Fruit fly (Drosophila melanogaster) whole organism, prepupa: Measurements from ENCODE around the gene beag.
A peak's percentile ranks its signal among the peaks of the same experiment; 100 is the strongest.

Source experiments
- CG10631 ChIP-seq: fragments of 200-800 bp; sonication (Bioruptor generic); optimal IDR thresholded peaks from 2 replicates; lab custom pipeline; 2016; ENCODE audit warnings: missing biosample characterization, missing genetic modification characterization
- CG10669 ChIP-seq: fragments of 200-800 bp; sonication (Bioruptor generic); optimal IDR thresholded peaks from 3 replicates; lab custom pipeline; 2018; ENCODE audit warnings: missing biosample characterization, mild to moderate bottlenecking, missing genetic modification characterization, moderate library complexity
- CG11294 ChIP-seq: fragments of 200-800 bp; sonication (Bioruptor generic); IDR thresholded peaks from 2 replicates; pipeline ENCODE4 v1.3.6; 2022; ENCODE audit warnings: missing biosample characterization, missing genetic modification characterization
- CG11762 ChIP-seq: fragments of 200-800 bp; sonication (Bioruptor generic); optimal IDR thresholded peaks from 3 replicates; lab custom pipeline; 2016; ENCODE audit warnings: missing biosample characterization, missing genetic modification characterization; ENCODE audit not compliant: insufficient read depth
- CG11902 ChIP-seq: fragments of 200-800 bp; sonication (Bioruptor generic); optimal IDR thresholded peaks from 3 replicates; lab custom pipeline; 2016; ENCODE audit warnings: missing biosample characterization, missing genetic modification characterization
- CG1621 ChIP-seq: fragments of 200-800 bp; sonication (Bioruptor generic); optimal IDR thresholded peaks from 3 replicates; lab custom pipeline; 2018; ENCODE audit warnings: missing biosample characterization, mild to moderate bottlenecking, missing genetic modification characterization
- CG16779 ChIP-seq: fragments of 200-800 bp; sonication (Bioruptor generic); optimal IDR thresholded peaks from 3 replicates; lab custom pipeline; 2017; ENCODE audit warnings: missing biosample characterization, mild to moderate bottlenecking, missing genetic modification characterization
- CG3032 ChIP-seq: fragments of 200-800 bp; optimal IDR thresholded peaks from 2 replicates; lab custom pipeline; 2019; ENCODE audit warnings: missing biosample characterization, mild to moderate bottlenecking, missing genetic modification characterization, moderate library complexity
- CG32006 ChIP-seq: fragments of 200-800 bp; sonication (Bioruptor generic); optimal IDR thresholded peaks from 3 replicates; lab custom pipeline; 2017; ENCODE audit warnings: missing biosample characterization, mild to moderate bottlenecking, missing genetic modification characterization
- CG4318 ChIP-seq: fragments of 200-800 bp; sonication (Bioruptor generic); optimal IDR thresholded peaks from 3 replicates; lab custom pipeline; 2017; ENCODE audit warnings: missing biosample characterization, mild to moderate bottlenecking, missing genetic modification characterization
- CG6163 ChIP-seq: fragments of 200-800 bp; sonication (Bioruptor generic); IDR thresholded peaks from 3 replicates; pipeline ENCODE4 v1.3.6; 2022; ENCODE audit warnings: missing biosample characterization, missing genetic modification characterization
- CG6276 ChIP-seq: fragments of 200-800 bp; sonication (Bioruptor generic); optimal IDR thresholded peaks from 2 replicates; lab custom pipeline; 2017; ENCODE audit warnings: missing biosample characterization, mild to moderate bottlenecking, missing genetic modification characterization
- CG6792 ChIP-seq: fragments of 200-800 bp; sonication (Bioruptor generic); optimal IDR thresholded peaks from 3 replicates; lab custom pipeline; 2016; ENCODE audit warnings: missing biosample characterization, missing genetic modification characterization
- CG6808 ChIP-seq: fragments of 200-800 bp; sonication (Bioruptor generic); optimal IDR thresholded peaks from 3 replicates; lab custom pipeline; 2017; ENCODE audit warnings: missing biosample characterization, missing genetic modification characterization, mild to moderate bottlenecking, moderate library complexity, missing genetic modification reagents
- CG6854 ChIP-seq: fragments of 200-800 bp; sonication (Bioruptor generic); optimal IDR thresholded peaks from 2 replicates; lab custom pipeline; 2017; ENCODE audit warnings: missing biosample characterization, mild to moderate bottlenecking, missing genetic modification characterization
- CG7368 ChIP-seq: fragments of 200-800 bp; sonication (Bioruptor generic); optimal IDR thresholded peaks from 3 replicates; lab custom pipeline; 2016; ENCODE audit warnings: missing biosample characterization, missing genetic modification characterization
- CG8119 ChIP-seq: fragments of 200-800 bp; sonication (Bioruptor generic); IDR thresholded peaks from 3 replicates; pipeline ENCODE4 v1.3.6; 2022; ENCODE audit warnings: missing biosample characterization, missing genetic modification characterization
- CG8319 ChIP-seq: fragments of 200-800 bp; sonication (Bioruptor generic); optimal IDR thresholded peaks from 3 replicates; lab custom pipeline; 2016; ENCODE audit warnings: missing biosample characterization, missing genetic modification characterization
- CG8632 ChIP-seq: fragments of 200-800 bp; sonication (Bioruptor generic); optimal IDR thresholded peaks from 3 replicates; lab custom pipeline; 2016; ENCODE audit warnings: missing biosample characterization, missing genetic modification characterization
- CG9139 ChIP-seq: fragments of 200-800 bp; sonication (Bioruptor generic); optimal IDR thresholded peaks from 3 replicates; lab custom pipeline; 2017; ENCODE audit warnings: missing biosample characterization, mild to moderate bottlenecking, missing genetic modification characterization
- Eip75B ChIP-seq: fragments of 200-800 bp; sonication (Bioruptor generic); optimal IDR thresholded peaks from 3 replicates; lab custom pipeline; 2016; ENCODE audit warnings: missing biosample characterization, missing genetic modification characterization
- Eip78C ChIP-seq: fragments of 200-800 bp; sonication (Bioruptor generic); peaks from one replicate; lab custom pipeline; 2016; ENCODE audit warnings: missing biosample characterization, missing genetic modification characterization
- Eip93F ChIP-seq: fragments of 200-800 bp; sonication (Bioruptor generic); optimal IDR thresholded peaks from 2 replicates; lab custom pipeline; 2016; ENCODE audit warnings: missing biosample characterization, mild to moderate bottlenecking, missing genetic modification characterization
- Ets21C ChIP-seq: fragments of 200-800 bp; sonication (Bioruptor generic); optimal IDR thresholded peaks from 3 replicates; lab custom pipeline; 2016; ENCODE audit warnings: missing biosample characterization, missing genetic modification characterization
- Ets96B ChIP-seq: fragments of 200-800 bp; optimal IDR thresholded peaks from 2 replicates; lab custom pipeline; 2019; ENCODE audit warnings: missing biosample characterization, mild to moderate bottlenecking, missing genetic modification characterization, moderate library complexity
- Gug ChIP-seq: fragments of 200-800 bp; sonication (Bioruptor generic); IDR thresholded peaks from 2 replicates; pipeline ENCODE4 v1.3.6; 2022; ENCODE audit warnings: missing biosample characterization, missing genetic modification characterization
- Hr38 ChIP-seq: sonication (Bioruptor generic); optimal IDR thresholded peaks from 2 replicates; lab custom pipeline; 2016; ENCODE audit warnings: missing biosample characterization, missing genetic modification characterization
- Hr39 ChIP-seq: fragments of 200-800 bp; sonication (Bioruptor generic); optimal IDR thresholded peaks from 2 replicates; lab custom pipeline; 2016; ENCODE audit warnings: missing biosample characterization, missing genetic modification characterization
- Hr4 ChIP-seq: fragments of 200-800 bp; sonication (Bioruptor generic); optimal IDR thresholded peaks from 3 replicates; lab custom pipeline; 2016; ENCODE audit warnings: missing biosample characterization, missing genetic modification characterization
- Met ChIP-seq: fragments of 200-800 bp; sonication (Bioruptor generic); optimal IDR thresholded peaks from 3 replicates; lab custom pipeline; 2016; ENCODE audit warnings: missing biosample characterization, missing genetic modification characterization
- Sox14 ChIP-seq: fragments of 200-800 bp; sonication (Bioruptor generic); optimal IDR thresholded peaks from 3 replicates; lab custom pipeline; 2016; ENCODE audit warnings: missing biosample characterization, missing genetic modification characterization
- Sox15 ChIP-seq: fragments of 200-800 bp; sonication (Bioruptor generic); optimal IDR thresholded peaks from 3 replicates; lab custom pipeline; 2016; ENCODE audit warnings: missing biosample characterization, missing genetic modification characterization
- acj6 ChIP-seq: fragments of 200-800 bp; sonication (Bioruptor generic); optimal IDR thresholded peaks from 3 replicates; lab custom pipeline; 2016; ENCODE audit warnings: missing biosample characterization, missing genetic modification characterization
- cyc ChIP-seq: fragments of 200-800 bp; sonication (Bioruptor generic); optimal IDR thresholded peaks from 3 replicates; lab custom pipeline; 2016; ENCODE audit warnings: missing biosample characterization, missing genetic modification characterization
- dac ChIP-seq: fragments of 200-800 bp; sonication (Bioruptor generic); optimal IDR thresholded peaks from 2 replicates; lab custom pipeline; 2017; ENCODE audit warnings: missing biosample characterization, mild to moderate bottlenecking, missing genetic modification characterization
- dsx ChIP-seq: fragments of 200-800 bp; optimal IDR thresholded peaks from 3 replicates; lab custom pipeline; 2019; ENCODE audit warnings: missing biosample characterization, mild to moderate bottlenecking, missing genetic modification characterization, moderate library complexity; ENCODE audit not compliant: poor library complexity, severe bottlenecking
- eg ChIP-seq: fragments of 200-800 bp; sonication (Bioruptor generic); IDR thresholded peaks from 3 replicates; pipeline ENCODE4 v1.3.6; 2022; ENCODE audit warnings: missing biosample characterization, missing genetic modification characterization
- esn ChIP-seq: fragments of 200-800 bp; sonication (Bioruptor generic); optimal IDR thresholded peaks from 2 replicates; lab custom pipeline; 2016; ENCODE audit warnings: missing biosample characterization, mild to moderate bottlenecking, missing genetic modification characterization, moderate library complexity
- fd59A ChIP-seq: fragments of 200-800 bp; sonication (Bioruptor generic); optimal IDR thresholded peaks from 2 replicates; lab custom pipeline; 2017; ENCODE audit warnings: missing biosample characterization, mild to moderate bottlenecking, missing genetic modification characterization, missing genetic modification reagents
- fd85E ChIP-seq: fragments of 200-800 bp; sonication (Bioruptor generic); optimal IDR thresholded peaks from 3 replicates; lab custom pipeline; 2016; ENCODE audit warnings: missing biosample characterization, missing genetic modification characterization
- lz ChIP-seq: fragments of 200-800 bp; sonication (Bioruptor generic); optimal IDR thresholded peaks from 3 replicates; lab custom pipeline; 2016; ENCODE audit warnings: missing biosample characterization, missing genetic modification characterization
- pdm3 ChIP-seq: fragments of 200-800 bp; sonication (Bioruptor generic); optimal IDR thresholded peaks from 3 replicates; lab custom pipeline; 2016; ENCODE audit warnings: missing biosample characterization, missing genetic modification characterization
- salr ChIP-seq, 2 experiments: fragments of 200-800 bp; sonication (Bioruptor generic); optimal IDR thresholded peaks; 3 replicates each; lab custom pipeline; 2016 to 2018; ENCODE audit warnings: missing biosample characterization in 2 of 2, missing genetic modification characterization in 2 of 2, mild to moderate bottlenecking in 1 of 2
- ss ChIP-seq, 2 experiments: fragments of 200-800 bp; sonication (Bioruptor generic); optimal IDR thresholded peaks; 2 replicates in 1 of 2; 3 replicates in 1 of 2; lab custom pipeline; 2017 to 2018; ENCODE audit warnings: mild to moderate bottlenecking in 2 of 2, missing biosample characterization in 2 of 2, missing genetic modification characterization in 2 of 2, moderate library complexity in 1 of 2
- svp ChIP-seq: fragments of 200-800 bp; sonication (Bioruptor generic); peaks from one replicate; lab custom pipeline; 2016; ENCODE audit warnings: missing biosample characterization, missing genetic modification characterization

The beag gene

dm6 chr3R:9054442-9055118 lies 10.3 kb downstream of the beag start (continued):
- no peak for TF ChIP-seq CG7368 (GFP tag; lab: Kevin White, UChicago)
- TF ChIP-seq CG8319 (GFP tag; lab: Kevin White, UChicago), result no peak
- no peak for TF ChIP-seq CG6163 (GFP tag; lab: Robert Waterston, UW)
- no peak for TF ChIP-seq Gug
- peak in 1 of 2 experiments; percentile 24 for TF ChIP-seq ss (GFP tag; optimal IDR thresholded peaks at IDR 0.05; lab: Kevin White, UChicago)
- TF ChIP-seq salr (GFP tag; optimal IDR thresholded peaks at IDR 0.05; lab: Kevin White, UChicago), result peak in 1 of 2 experiments; percentile 46
- TF ChIP-seq esn (GFP tag; lab: Kevin White, UChicago), result no peak
- TF ChIP-seq CG6854, result no peak
- peak; percentile 48 for TF ChIP-seq Hr4 (GFP tag; lab: Kevin White, UChicago)
- TF ChIP-seq CG3032 (tag; lab: Kevin White, UChicago), result peak; percentile 32
- TF ChIP-seq cyc (GFP tag; lab: Kevin White, UChicago), result peak; percentile 3
- TF ChIP-seq CG8119 (GFP tag; lab: Robert Waterston, UW), result no peak
- no peak for TF ChIP-seq Eip75B (GFP tag; lab: Kevin White, UChicago)
- peak; percentile 94 for TF ChIP-seq Eip78C
- TF ChIP-seq CG16779, result no peak
- peak; percentile 47 for TF ChIP-seq CG6276 (GFP tag; lab: Kevin White, UChicago)
- TF ChIP-seq CG11902, result no peak
- peak; percentile 50 for TF ChIP-seq dsx (GFP tag; lab: Kevin White, UChicago)
- TF ChIP-seq Eip93F (GFP tag; lab: Kevin White, UChicago), result peak; percentile 35
- TF ChIP-seq eg (GFP tag; lab: Robert Waterston, UW), result no peak
- no peak for TF ChIP-seq Hr38 (GFP tag; lab: Kevin White, UChicago)
- TF ChIP-seq CG10669 (GFP tag; lab: Kevin White, UChicago), result peak; percentile 25
- TF ChIP-seq fd59A, result no peak
- peak; percentile 2 for TF ChIP-seq CG8632 (GFP tag; lab: Kevin White, UChicago)
- TF ChIP-seq CG6808 (GFP tag; lab: Kevin White, UChicago), result peak; percentile 20
- TF ChIP-seq CG10631, result peak; percentile 57
- TF ChIP-seq CG1621 (tag; lab: Kevin White, UChicago), result no peak
- no peak for TF ChIP-seq lz
- TF ChIP-seq CG6792 (GFP tag; lab: Kevin White, UChicago), result no peak
- no peak for TF ChIP-seq fd85E (GFP tag; lab: Kevin White, UChicago)

DNA sequence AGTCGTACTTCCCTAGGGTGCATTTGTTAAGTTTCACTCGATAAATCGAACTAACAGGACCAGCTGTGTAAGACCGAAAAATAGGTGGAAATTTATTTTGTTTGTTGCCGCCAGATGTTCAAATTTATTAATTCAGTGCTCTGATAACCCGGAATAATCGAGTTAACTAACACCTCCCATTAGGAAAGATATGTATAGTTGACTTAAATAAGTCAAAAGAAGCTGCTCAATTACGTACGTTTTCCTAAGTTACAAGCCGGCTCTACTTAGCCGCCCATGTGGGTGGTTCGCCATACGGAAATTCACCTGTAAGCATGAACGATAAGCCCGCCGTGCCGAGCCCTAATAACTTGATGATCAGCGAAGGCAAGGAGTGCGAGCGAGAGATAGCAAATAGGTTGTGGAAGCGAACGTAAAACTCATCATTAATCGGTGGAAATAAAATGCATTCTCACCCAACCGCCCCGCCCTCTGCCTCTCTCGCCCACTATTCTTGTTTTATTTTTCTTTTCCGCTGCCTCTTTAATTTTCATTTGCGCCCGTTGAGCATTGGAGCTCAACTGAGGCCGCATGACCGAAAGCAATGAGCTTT lies 10.9 kb downstream of the beag start:
- TF ChIP-seq CG10669 (GFP tag; lab: Kevin White, UChicago) (peak; percentile 38), salr (GFP tag; optimal IDR thresholded peaks at IDR 0.05; lab: Kevin White, UChicago) (peak in 1 of 2 experiments; percentile 58), CG16779 (no peak), CG11762 (GFP tag; lab: Kevin White, UChicago) (peak; percentile 30), dsx (GFP tag; lab: Kevin White, UChicago) (no peak), acj6 (peak; percentile 46), CG9139 (GFP tag; lab: Kevin White, UChicago) (no peak), Hr38 (GFP tag; lab: Kevin White, UChicago) (no peak), pdm3 (GFP tag; lab: Kevin White, UChicago) (peak; percentile 71), CG11294 (no peak), svp (GFP tag; lab: Kevin White, UChicago) (peak; percentile 90), CG1621 (tag; lab: Kevin White, UChicago) (no peak), CG7368 (GFP tag; lab: Kevin White, UChicago) (peak; percentile 31), fd59A (peak; percentile 73), ss (GFP tag; optimal IDR thresholded peaks at IDR 0.05; lab: Kevin White, UChicago) (peak in 1 of 2 experiments; percentile 47), CG4318 (peak; percentile 53), eg (GFP tag; lab: Robert Waterston, UW) (no peak), Ets96B (tag; lab: Kevin White, UChicago) (peak; percentile 51), CG11902 (peak; percentile 55), Met (GFP tag; lab: Kevin White, UChicago) (peak; percentile 62), fd85E (GFP tag; lab: Kevin White, UChicago) (no peak), Hr4 (GFP tag; lab: Kevin White, UChicago) (peak; percentile 72), Eip78C (peak; percentile 83), CG6792 (GFP tag; lab: Kevin White, UChicago) (peak; percentile 68), lz (peak; percentile 69), Ets21C (GFP tag; lab: Kevin White, UChicago) (peak; percentile 28), Sox14 (GFP tag; lab: Kevin White, UChicago) (peak; percentile 67), CG8119 (GFP tag; lab: Robert Waterston, UW) (no peak), esn (GFP tag; lab: Kevin White, UChicago) (peak; percentile 59), Sox15 (GFP tag; lab: Kevin White, UChicago) (peak; percentile 71), dac (GFP tag; lab: Kevin White, UChicago) (no peak), CG6276 (GFP tag; lab: Kevin White, UChicago) (peak; percentile 47), Hr39 (GFP tag; lab: Kevin White, UChicago) (peak; percentile 80), CG32006 (peak; percentile 80)
